Fruit fly (Drosophila melanogaster) whole organism, embryonic: Measurements from ENCODE around the gene Atg14.

Source experiments
- Antp ChIP-seq: fragments of 200-800 bp; sonication (Bioruptor generic); optimal IDR thresholded peaks from 3 replicates; lab custom pipeline; 2016; ENCODE audit warnings: missing biosample characterization, missing genetic modification characterization
- CG10267 ChIP-seq: fragments of 200-800 bp; sonication (Bioruptor generic); optimal IDR thresholded peaks from 2 replicates; lab custom pipeline; 2018; ENCODE audit warnings: missing biosample characterization, mild to moderate bottlenecking, missing genetic modification characterization, moderate library complexity
- CG10654 ChIP-seq: fragments of 200-800 bp; sonication (Bioruptor generic); optimal IDR thresholded peaks from 2 replicates; lab custom pipeline; 2016; ENCODE audit warnings: missing biosample characterization, missing genetic modification characterization
- CG12942 ChIP-seq: fragments of 200-800 bp; sonication (Bioruptor generic); optimal IDR thresholded peaks from 3 replicates; lab custom pipeline; 2016; ENCODE audit warnings: missing biosample characterization, missing genetic modification characterization
- CG13287 ChIP-seq: fragments of 200-800 bp; sonication (Bioruptor generic); IDR thresholded peaks from 2 replicates; pipeline ENCODE4 v1.3.6; 2022; ENCODE audit warnings: missing biosample characterization, missing genetic modification characterization; ENCODE audit not compliant: partially characterized antibody
- CG14667 ChIP-seq: fragments of 200-800 bp; sonication (Bioruptor generic); IDR thresholded peaks from 2 replicates; pipeline ENCODE4 v1.3.6; 2022; ENCODE audit warnings: missing biosample characterization, missing genetic modification characterization
- CG14860 ChIP-seq: fragments of 200-800 bp; sonication (Bioruptor generic); IDR thresholded peaks from 3 replicates; pipeline ENCODE4 v1.3.6; 2022; ENCODE audit warnings: missing biosample characterization, missing genetic modification characterization; ENCODE audit not compliant: partially characterized antibody
- CG16815 ChIP-seq: fragments of 200-800 bp; sonication (Bioruptor generic); optimal IDR thresholded peaks from 3 replicates; lab custom pipeline; 2017; ENCODE audit warnings: missing biosample characterization, mild to moderate bottlenecking, missing genetic modification characterization
- CG17359 ChIP-seq: fragments of 200-800 bp; sonication (Bioruptor generic); optimal IDR thresholded peaks from 3 replicates; lab custom pipeline; 2018; ENCODE audit warnings: missing biosample characterization, mild to moderate bottlenecking, missing genetic modification characterization, moderate library complexity
- CG17568 ChIP-seq: fragments of 200-800 bp; sonication (Bioruptor generic); optimal IDR thresholded peaks from 2 replicates; lab custom pipeline; 2018; ENCODE audit warnings: missing biosample characterization, mild to moderate bottlenecking, missing genetic modification characterization, moderate library complexity
- CG2889 ChIP-seq: fragments of 200-800 bp; sonication (Bioruptor generic); IDR thresholded peaks from 3 replicates; pipeline ENCODE4 v1.3.6; 2022; ENCODE audit warnings: missing biosample characterization, missing genetic modification characterization
- CG4360 ChIP-seq: fragments of 200-800 bp; sonication (Bioruptor generic); IDR thresholded peaks from 2 replicates; pipeline ENCODE4 v1.3.6; 2022; ENCODE audit warnings: missing biosample characterization, missing genetic modification characterization
- CG6813 ChIP-seq: fragments of 200-800 bp; sonication (Bioruptor generic); optimal IDR thresholded peaks from 2 replicates; lab custom pipeline; 2017; ENCODE audit warnings: missing biosample characterization, missing genetic modification characterization, mild to moderate bottlenecking, moderate library complexity, missing genetic modification reagents
- CG7839 ChIP-seq: fragments of 200-800 bp; sonication (Bioruptor generic); optimal IDR thresholded peaks from 3 replicates; lab custom pipeline; 2018; ENCODE audit warnings: missing biosample characterization, mild to moderate bottlenecking, missing genetic modification characterization, moderate library complexity
- CG7987 ChIP-seq: fragments of 200-800 bp; sonication (Bioruptor generic); optimal IDR thresholded peaks from 2 replicates; lab custom pipeline; 2018; ENCODE audit warnings: missing biosample characterization, mild to moderate bottlenecking, missing genetic modification characterization, moderate library complexity
- CG8478 ChIP-seq: fragments of >200 bp; optimal IDR thresholded peaks from 2 replicates; lab custom pipeline; 2018
- CG9609 ChIP-seq: fragments of 200-800 bp; sonication (Bioruptor generic); optimal IDR thresholded peaks from 3 replicates; lab custom pipeline; 2016; ENCODE audit warnings: missing biosample characterization, missing genetic modification characterization
- Dll ChIP-seq: fragments of 200-800 bp; sonication (Bioruptor generic); IDR thresholded peaks from 4 replicates; pipeline ENCODE4 v1.3.6; 2022; ENCODE audit warnings: missing biosample characterization, missing genetic modification characterization; ENCODE audit not compliant: partially characterized antibody
- H2.0 ChIP-seq: fragments of 200-800 bp; sonication (Bioruptor generic); IDR thresholded peaks from 2 replicates; pipeline ENCODE4 v1.3.6; 2022; ENCODE audit warnings: missing biosample characterization, missing genetic modification characterization
- HHEX ChIP-seq: fragments of 200-800 bp; sonication (Bioruptor generic); optimal IDR thresholded peaks from 3 replicates; lab custom pipeline; 2017; ENCODE audit warnings: missing biosample characterization, mild to moderate bottlenecking, missing genetic modification characterization, missing genetic modification reagents
- HmgZ ChIP-seq: fragments of 200-800 bp; sonication (Bioruptor generic); optimal IDR thresholded peaks from 2 replicates; lab custom pipeline; 2018; ENCODE audit warnings: missing biosample characterization, mild to moderate bottlenecking, missing genetic modification characterization
- Jarid2 ChIP-seq: fragments of 200-800 bp; sonication (Bioruptor generic); optimal IDR thresholded peaks from 3 replicates; lab custom pipeline; 2017; ENCODE audit warnings: mild to moderate bottlenecking, missing biosample characterization, missing genetic modification reagents, missing genetic modification characterization
- Lhr ChIP-seq: fragments of 200-800 bp; sonication (Bioruptor generic); optimal IDR thresholded peaks from 3 replicates; lab custom pipeline; 2017; ENCODE audit warnings: mild to moderate bottlenecking, missing biosample characterization, missing genetic modification reagents, missing genetic modification characterization
- NFAT ChIP-seq: fragments of 200-800 bp; sonication (Bioruptor generic); IDR thresholded peaks from 2 replicates; pipeline ENCODE4 v1.3.6; 2022; ENCODE audit warnings: missing biosample characterization, missing genetic modification characterization
- Nf-YA ChIP-seq: fragments of 200-800 bp; sonication (Bioruptor generic); IDR thresholded peaks from 2 replicates; pipeline ENCODE4 v1.3.6; 2022; ENCODE audit warnings: missing biosample characterization, missing genetic modification characterization
- NfI ChIP-seq: fragments of 200-800 bp; sonication (Bioruptor generic); optimal IDR thresholded peaks from 3 replicates; lab custom pipeline; 2018; ENCODE audit warnings: missing biosample characterization, mild to moderate bottlenecking, missing genetic modification characterization, moderate library complexity
- Optix ChIP-seq: fragments of 200-800 bp; sonication (Bioruptor generic); IDR thresholded peaks from 3 replicates; pipeline ENCODE4 v1.3.6; 2022; ENCODE audit warnings: missing biosample characterization, missing genetic modification characterization
- PHDP ChIP-seq: fragments of 200-800 bp; sonication (Bioruptor generic); optimal IDR thresholded peaks from 3 replicates; lab custom pipeline; 2018; ENCODE audit warnings: missing biosample characterization, mild to moderate bottlenecking, missing genetic modification characterization, moderate library complexity
- Poxn ChIP-seq: fragments of 200-800 bp; sonication (Bioruptor generic); IDR thresholded peaks from 2 replicates; pipeline ENCODE4 v1.3.6; 2022; ENCODE audit warnings: missing biosample characterization, missing genetic modification characterization
- Ravus ChIP-seq: fragments of 200-800 bp; sonication (Bioruptor generic); IDR thresholded peaks from 2 replicates; pipeline ENCODE4 v1.3.6; 2022; ENCODE audit warnings: missing biosample characterization, missing genetic modification characterization
- Taf1 ChIP-seq: fragments of 200-800 bp; sonication (Bioruptor generic); IDR thresholded peaks from 2 replicates; pipeline ENCODE4 v1.3.6; 2022; ENCODE audit warnings: missing biosample characterization, missing genetic modification characterization
- Trl ChIP-seq, 3 experiments: fragments of >200 bp in 2 of 3; fragments of 200-800 bp in 1 of 3; sonication (Bioruptor generic) in 1 of 3; optimal IDR thresholded peaks; 2 replicates in 1 of 3; 3 replicates in 2 of 3; lab custom pipeline; 2016 to 2017; ENCODE audit warnings: missing biosample characterization in 1 of 3, missing genetic modification characterization in 1 of 3
- Vsx1 ChIP-seq: fragments of 200-800 bp; sonication (Bioruptor generic); optimal IDR thresholded peaks from 2 replicates; lab custom pipeline; 2017; ENCODE audit warnings: missing biosample characterization, mild to moderate bottlenecking, missing genetic modification characterization, missing genetic modification reagents
- amos ChIP-seq: fragments of 200-800 bp; sonication (Bioruptor generic); IDR thresholded peaks from 2 replicates; pipeline ENCODE4 v1.3.6; 2022; ENCODE audit warnings: missing biosample characterization, missing genetic modification characterization; ENCODE audit not compliant: partially characterized antibody
- bbx ChIP-seq: fragments of 200-800 bp; sonication (Bioruptor generic); IDR thresholded peaks from 2 replicates; pipeline ENCODE4 v1.3.6; 2022; ENCODE audit warnings: missing biosample characterization, missing genetic modification characterization; ENCODE audit not compliant: partially characterized antibody
- cg ChIP-seq: fragments of 200-800 bp; sonication (Bioruptor generic); optimal IDR thresholded peaks from 3 replicates; lab custom pipeline; 2019; ENCODE audit warnings: missing biosample characterization, mild to moderate bottlenecking, missing genetic modification characterization, moderate library complexity
- chinmo ChIP-seq: fragments of 200-800 bp; sonication (Bioruptor generic); IDR thresholded peaks from 4 replicates; pipeline ENCODE4 v1.3.6; 2022; ENCODE audit warnings: missing biosample characterization, missing genetic modification characterization; ENCODE audit not compliant: partially characterized antibody
- chm ChIP-seq: fragments of 200-800 bp; sonication (Bioruptor generic); IDR thresholded peaks from 2 replicates; pipeline ENCODE4 v1.3.6; 2022; ENCODE audit warnings: missing biosample characterization, missing genetic modification characterization
- ci ChIP-seq: fragments of 200-800 bp; sonication (Bioruptor generic); IDR thresholded peaks from 3 replicates; pipeline ENCODE4 v1.3.6; 2022; ENCODE audit warnings: missing biosample characterization, missing genetic modification characterization
- disco-r ChIP-seq: fragments of 200-800 bp; sonication (Bioruptor generic); optimal IDR thresholded peaks from 2 replicates; lab custom pipeline; 2016; ENCODE audit warnings: missing biosample characterization, missing genetic modification characterization
- dpn ChIP-seq, 2 experiments: fragments of 200-800 bp; sonication (Bioruptor generic); optimal IDR thresholded peaks; 3 replicates each; lab custom pipeline; 2016; ENCODE audit warnings: missing biosample characterization in 2 of 2, missing genetic modification characterization in 2 of 2
- dysf ChIP-seq: fragments of 200-800 bp; sonication (Bioruptor generic); IDR thresholded peaks from 3 replicates; pipeline ENCODE4 v1.3.6; 2022; ENCODE audit warnings: missing biosample characterization, missing genetic modification characterization
- pfk ChIP-seq: fragments of 200-800 bp; sonication (Bioruptor generic); optimal IDR thresholded peaks from 2 replicates; lab custom pipeline; 2018; ENCODE audit warnings: missing biosample characterization, mild to moderate bottlenecking, missing genetic modification characterization, moderate library complexity
- pita ChIP-seq: fragments of 200-800 bp; sonication (Bioruptor generic); optimal IDR thresholded peaks from 2 replicates; lab custom pipeline; 2017; ENCODE audit warnings: missing biosample characterization, mild to moderate bottlenecking, missing genetic modification characterization
- shn ChIP-seq: fragments of 200-800 bp; sonication (Bioruptor generic); optimal IDR thresholded peaks from 3 replicates; lab custom pipeline; 2016; ENCODE audit warnings: missing biosample characterization, missing genetic modification characterization
- slp2 ChIP-seq: fragments of 200-800 bp; sonication (Bioruptor generic); optimal IDR thresholded peaks from 2 replicates; lab custom pipeline; 2016; ENCODE audit warnings: missing biosample characterization, missing genetic modification characterization
- ssp ChIP-seq: fragments of 200-800 bp; sonication (Bioruptor generic); IDR thresholded peaks from 2 replicates; pipeline ENCODE4 v1.3.6; 2022; ENCODE audit warnings: missing biosample characterization, missing genetic modification characterization
- tgo ChIP-seq: fragments of 200-800 bp; sonication (Bioruptor generic); IDR thresholded peaks from 3 replicates; pipeline ENCODE4 v1.3.6; 2022; ENCODE audit warnings: missing biosample characterization, missing genetic modification characterization
- tx ChIP-seq: fragments of 200-800 bp; sonication (Bioruptor generic); optimal IDR thresholded peaks from 2 replicates; lab custom pipeline; 2016; ENCODE audit warnings: missing biosample characterization, missing genetic modification characterization
- usp ChIP-seq: fragments of >200 bp; optimal IDR thresholded peaks from 2 replicates; lab custom pipeline; 2017; ENCODE audit warnings: missing biosample characterization, missing genetic modification characterization
- z ChIP-seq: fragments of 200-800 bp; sonication (Bioruptor generic); IDR thresholded peaks from 3 replicates; pipeline ENCODE4 v1.3.6; 2022; ENCODE audit warnings: missing biosample characterization, missing genetic modification characterization

The Atg14 gene

DNA sequence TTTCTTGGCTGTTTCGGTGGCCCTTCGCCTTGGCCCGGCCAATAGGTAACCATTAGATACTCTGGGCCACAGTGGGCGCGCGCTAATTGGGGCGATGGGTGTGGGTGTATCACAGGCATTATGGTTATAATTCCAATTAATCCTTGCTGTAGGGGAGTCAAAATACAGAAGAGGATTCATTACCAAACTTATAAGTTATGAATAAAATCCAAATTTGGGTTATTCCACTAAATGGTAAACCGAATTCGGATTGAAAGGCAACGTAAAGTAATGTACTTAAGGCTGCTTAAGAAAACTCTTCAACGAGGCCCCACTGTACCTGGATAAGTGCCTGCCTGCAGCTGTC lies 26.6 kb upstream of the Atg14 start:
- TF ChIP-seq dpn (GFP tag; optimal IDR thresholded peaks at IDR 0.05; lab: Kevin White, UChicago) (no peak), CG8478 (lab: Kevin White, UChicago) (no peak), dysf (peak; percentile 83), Lhr (no peak), H2.0 (GFP tag; lab: Robert Waterston, UW) (no peak), tgo (GFP tag; lab: Robert Waterston, UW) (peak; percentile 59; the same call in 2 of the 3 replicates), pita (GFP tag; lab: Kevin White, UChicago) (no peak), Optix (GFP tag; lab: Robert Waterston, UW) (no peak), Taf1 (GFP tag; lab: Robert Waterston, UW) (0 out of 2 replicates have a peak, but pooled peaks have one; percentile 23), usp (GFP tag; lab: Kevin White, UChicago) (no peak), CG7839 (tag; lab: Kevin White, UChicago) (peak; percentile 35), CG10267 (tag; lab: Kevin White, UChicago) (peak; percentile 39), CG9609 (no peak), Nf-YA (GFP tag; lab: Robert Waterston, UW) (no peak), tx (GFP tag; lab: Kevin White, UChicago) (no peak), PHDP (no peak), pfk (GFP tag; lab: Kevin White, UChicago) (no peak), z (no peak), CG13287 (GFP tag; lab: Robert Waterston, UW) (no peak), CG10654 (no peak), NfI (GFP tag; lab: Kevin White, UChicago) (no peak), Jarid2 (peak; percentile 33), disco-r (GFP tag; lab: Kevin White, UChicago) (no peak), CG17568 (no peak), CG14860 (GFP tag; lab: Robert Waterston, UW) (no peak), Vsx1 (GFP tag; lab: Kevin White, UChicago) (no peak), CG12942 (GFP tag; lab: Kevin White, UChicago) (no peak), chinmo (GFP tag; lab: Robert Waterston, UW) (no peak), ssp (GFP tag; lab: Robert Waterston, UW) (peak; percentile 27; the same call in 1 of the 2 replicates), Antp (GFP tag; lab: Kevin White, UChicago) (no peak), slp2 (GFP tag; lab: Kevin White, UChicago) (no peak), chm (GFP tag; lab: Robert Waterston, UW) (no peak), CG14667 (GFP tag; lab: Robert Waterston, UW) (0 out of 2 replicates have a peak, but pooled peaks have one; percentile 25), CG4360 (GFP tag; lab: Robert Waterston, UW) (no peak), HHEX (peak; percentile 50), amos (GFP tag; lab: Robert Waterston, UW) (no peak), CG7987 (GFP tag; lab: Kevin White, UChicago) (no peak), ci (GFP tag; lab: Robert Waterston, UW) (no peak), shn (no peak), CG17359 (peak; percentile 20), Poxn (GFP tag; lab: Robert Waterston, UW) (no peak), bbx (no peak), cg (GFP tag; lab: Kevin White, UChicago) (no peak), CG6813 (GFP tag; lab: Kevin White, UChicago) (peak; percentile 36), NFAT (GFP tag; lab: Robert Waterston, UW) (peak; percentile 28; the same call in 1 of the 2 replicates), Dll (GFP tag; lab: Robert Waterston, UW) (no peak), HmgZ (tag; lab: Kevin White, UChicago) (no peak), CG2889 (GFP tag; lab: Robert Waterston, UW) (no peak), Ravus (GFP tag; lab: Robert Waterston, UW) (no peak), Trl (optimal IDR thresholded peaks at IDR 0.05; lab: Kevin White, UChicago) (no peak), Trl (GFP tag; optimal IDR thresholded peaks at IDR 0.05; lab: Kevin White, UChicago) (no peak), CG16815 (no peak)
